Worm (Caenorhabditis elegans) whole organism, L1 larva: ENCODE measurements around the gene F13D11.4.

ENCODE experiments used
- C04F5.9 ChIP-seq: sonication (generic microtip); optimal IDR thresholded peaks from 2 replicates; lab custom pipeline; 2016; ENCODE audit warnings: missing genetic modification characterization, missing compliant biosample characterization
- C34B4.2 ChIP-seq: sonication (generic microtip); optimal IDR thresholded peaks from 2 replicates; lab custom pipeline; 2017; ENCODE audit warnings: mild to moderate bottlenecking, missing genetic modification characterization, missing compliant biosample characterization
- F16B12.6 ChIP-seq: fragments of 150-350 bp; optimal IDR thresholded peaks from 2 replicates; lab custom pipeline; 2014; ENCODE audit warnings: missing biosample characterization, missing genetic modification characterization
- Y116A8C.19 ChIP-seq: sonication (generic microtip); optimal IDR thresholded peaks from 2 replicates; lab custom pipeline; 2016; ENCODE audit warnings: missing compliant biosample characterization, missing genetic modification characterization, borderline replicate concordance
- aha-1 ChIP-seq: fragments of 150-350 bp; optimal IDR thresholded peaks from 2 replicates; lab custom pipeline; 2014; ENCODE audit warnings: missing biosample characterization, missing genetic modification characterization
- alr-1 ChIP-seq: fragments of 200-800 bp; sonication (Bioruptor generic); optimal IDR thresholded peaks from 2 replicates; lab custom pipeline; 2018; ENCODE audit warnings: borderline replicate concordance, mild to moderate bottlenecking, missing genetic modification characterization, missing compliant biosample characterization
- ceh-90 ChIP-seq: sonication (generic microtip); optimal IDR thresholded peaks from 2 replicates; lab custom pipeline; 2016; ENCODE audit warnings: missing genetic modification characterization, missing compliant biosample characterization
- ces-1 ChIP-seq: fragments of 150-350 bp; optimal IDR thresholded peaks from 2 replicates; lab custom pipeline; 2014; ENCODE audit warnings: missing biosample characterization, missing genetic modification reagents, missing genetic modification characterization
- dpl-1 ChIP-seq, 3 experiments: fragments of 150-350 bp in 2 of 3; sonication (generic microtip) in 1 of 3; optimal IDR thresholded peaks; 2 replicates each; lab custom pipeline; 2014 to 2017; ENCODE audit warnings: missing biosample characterization in 3 of 3, missing genetic modification characterization in 3 of 3, missing genetic modification reagents in 3 of 3
- efl-1 ChIP-seq, 4 experiments: fragments of 150-350 bp; optimal IDR thresholded peaks in 3 of 4; peaks in 1 of 4; 1 replicate in 1 of 4; 2 replicates in 3 of 4; lab custom pipeline; 2014; ENCODE audit warnings: missing biosample characterization in 2 of 4, missing genetic modification characterization in 2 of 4, missing genetic modification reagents in 2 of 4
- efl-3 ChIP-seq: fragments of 200-800 bp; sonication (Bioruptor generic); optimal IDR thresholded peaks from 2 replicates; lab custom pipeline; 2018; ENCODE audit warnings: mild to moderate bottlenecking, missing genetic modification characterization, missing compliant biosample characterization
- elt-3 ChIP-seq, 6 experiments: fragments of 150-350 bp in 1 of 6; sonication (generic microtip); optimal IDR thresholded peaks; 2 replicates each; lab custom pipeline; 2017 to 2018; ENCODE audit warnings: missing biosample characterization in 6 of 6, missing genetic modification characterization in 6 of 6, inconsistent platforms in 1 of 6
- ets-5 ChIP-seq: fragments of 200-800 bp; sonication (Bioruptor generic); IDR thresholded peaks from 2 replicates; pipeline ENCODE4 v1.3.6; 2022; ENCODE audit warnings: missing genetic modification characterization, missing compliant biosample characterization
- fkh-10 ChIP-seq: sonication (generic microtip); optimal IDR thresholded peaks from 2 replicates; lab custom pipeline; 2017; ENCODE audit warnings: missing biosample characterization, missing genetic modification reagents, missing genetic modification characterization
- fkh-8 ChIP-seq: sonication (generic microtip); optimal IDR thresholded peaks from 2 replicates; lab custom pipeline; 2016; ENCODE audit warnings: mild to moderate bottlenecking, missing genetic modification characterization, missing compliant biosample characterization
- fos-1 ChIP-seq: fragments of 150-350 bp; optimal IDR thresholded peaks from 2 replicates; lab custom pipeline; 2014; ENCODE audit warnings: missing biosample characterization, missing genetic modification characterization
- hpl-2 ChIP-seq: fragments of 150-350 bp; optimal IDR thresholded peaks from 2 replicates; lab custom pipeline; 2014; ENCODE audit warnings: missing biosample characterization, missing genetic modification reagents, missing genetic modification characterization
- isw-1 ChIP-seq: fragments of 200-800 bp; sonication (Bioruptor generic); IDR thresholded peaks from 2 replicates; pipeline ENCODE4 v1.3.6; 2022; ENCODE audit warnings: missing genetic modification characterization, missing compliant biosample characterization
- jun-1 ChIP-seq: fragments of 150-350 bp; optimal IDR thresholded peaks from 2 replicates; lab custom pipeline; 2014; ENCODE audit warnings: missing biosample characterization, missing genetic modification reagents, missing genetic modification characterization
- lin-14 ChIP-seq: fragments of 200-800 bp; sonication (Bioruptor generic); optimal IDR thresholded peaks from 2 replicates; lab custom pipeline; 2018; ENCODE audit warnings: mild to moderate bottlenecking, missing genetic modification characterization, moderate library complexity, missing compliant biosample characterization
- lir-3 ChIP-seq: sonication (generic microtip); optimal IDR thresholded peaks from 2 replicates; lab custom pipeline; 2016; ENCODE audit warnings: mild to moderate bottlenecking, missing genetic modification characterization, moderate library complexity, missing compliant biosample characterization; ENCODE audit not compliant: poor library complexity
- mab-9 ChIP-seq: fragments of 200-800 bp; sonication (Bioruptor generic); IDR thresholded peaks from 2 replicates; pipeline ENCODE4 v1.3.6; 2022; ENCODE audit warnings: missing genetic modification reagents, missing genetic modification characterization, missing compliant biosample characterization
- mef-2 ChIP-seq: fragments of 150-350 bp; optimal IDR thresholded peaks from 2 replicates; lab custom pipeline; 2014; ENCODE audit warnings: missing biosample characterization, missing genetic modification characterization
- nhr-11 ChIP-seq: fragments of 150-350 bp; optimal IDR thresholded peaks from 2 replicates; lab custom pipeline; 2014; ENCODE audit warnings: missing biosample characterization, missing genetic modification characterization
- nhr-19 ChIP-seq: fragments of 200-800 bp; sonication (Bioruptor generic); conservative IDR thresholded peaks from 2 replicates; pipeline ENCODE4 v1.3.6; 2022; ENCODE audit warnings: missing genetic modification characterization, missing compliant biosample characterization
- nhr-20 ChIP-seq: sonication (generic microtip); optimal IDR thresholded peaks from 2 replicates; lab custom pipeline; 2016; ENCODE audit warnings: mild to moderate bottlenecking, missing genetic modification characterization, missing compliant biosample characterization
- nhr-28 ChIP-seq: fragments of 150-350 bp; optimal IDR thresholded peaks from 2 replicates; lab custom pipeline; 2014; ENCODE audit warnings: missing biosample characterization, missing genetic modification characterization
- nhr-76 ChIP-seq: sonication (generic microtip); optimal IDR thresholded peaks from 2 replicates; lab custom pipeline; 2017; ENCODE audit warnings: missing biosample characterization, missing genetic modification characterization
- nhr-84 ChIP-seq: sonication (generic microtip); optimal IDR thresholded peaks from 2 replicates; lab custom pipeline; 2017; ENCODE audit warnings: missing biosample characterization, missing genetic modification characterization
- nhr-85 ChIP-seq: sonication (generic microtip); peaks from one replicate; lab custom pipeline; 2016; ENCODE audit warnings: missing genetic modification characterization, inconsistent platforms, missing compliant biosample characterization
- nhr-90 ChIP-seq: sonication (generic microtip); optimal IDR thresholded peaks from 2 replicates; lab custom pipeline; 2016; ENCODE audit warnings: mild to moderate bottlenecking, missing genetic modification characterization, missing compliant biosample characterization; ENCODE audit not compliant: poor library complexity
- pag-3 ChIP-seq: sonication (generic microtip); optimal IDR thresholded peaks from 2 replicates; lab custom pipeline; 2017; ENCODE audit warnings: missing genetic modification characterization, mild to moderate bottlenecking, missing compliant biosample characterization, antibody characterized with exemption, borderline replicate concordance; ENCODE audit not compliant: insufficient read depth
- pqm-1 ChIP-seq: sonication (generic microtip); optimal IDR thresholded peaks from 3 replicates; lab custom pipeline; 2017; ENCODE audit warnings: missing biosample characterization, missing genetic modification characterization
- rnt-1 ChIP-seq: sonication (generic microtip); optimal IDR thresholded peaks from 2 replicates; lab custom pipeline; 2016; ENCODE audit warnings: mild to moderate bottlenecking, missing genetic modification characterization, moderate library complexity, missing compliant biosample characterization
- snpc-4 ChIP-seq: fragments of 150-350 bp; optimal IDR thresholded peaks from 2 replicates; lab custom pipeline; 2014; ENCODE audit warnings: missing biosample characterization, missing genetic modification characterization
- snu-23 ChIP-seq: sonication (generic microtip); optimal IDR thresholded peaks from 2 replicates; lab custom pipeline; 2016; ENCODE audit warnings: missing genetic modification characterization, missing compliant biosample characterization
- sox-4 ChIP-seq: sonication (generic microtip); optimal IDR thresholded peaks from 2 replicates; lab custom pipeline; 2016; ENCODE audit warnings: missing genetic modification characterization, missing compliant biosample characterization
- unc-30 ChIP-seq: sonication (generic microtip); optimal IDR thresholded peaks from 2 replicates; lab custom pipeline; 2017; ENCODE audit warnings: missing biosample characterization, missing genetic modification characterization
- unc-62 ChIP-seq: fragments of 150-350 bp; optimal IDR thresholded peaks from 2 replicates; lab custom pipeline; 2014; ENCODE audit warnings: missing biosample characterization, missing genetic modification reagents, missing genetic modification characterization
- unc-86 ChIP-seq: sonication (generic microtip); optimal IDR thresholded peaks from 2 replicates; lab custom pipeline; 2016; ENCODE audit warnings: missing genetic modification characterization, missing compliant biosample characterization
- unc-98 ChIP-seq: fragments of 200-800 bp; sonication (Bioruptor generic); IDR thresholded peaks from 2 replicates; pipeline ENCODE4 v1.3.6; 2022; ENCODE audit warnings: missing genetic modification characterization, missing compliant biosample characterization
- vab-15 ChIP-seq: sonication (generic microtip); optimal IDR thresholded peaks from 2 replicates; lab custom pipeline; 2017; ENCODE audit warnings: missing genotype, mild to moderate bottlenecking, missing genetic modification characterization, missing compliant biosample characterization
- ztf-11 ChIP-seq, 2 experiments: sonication (generic microtip); optimal IDR thresholded peaks; 2 replicates each; lab custom pipeline; 2016 to 2017; ENCODE audit warnings: missing genetic modification characterization in 2 of 2, missing biosample characterization in 1 of 2, missing compliant biosample characterization in 1 of 2
- ztf-4 ChIP-seq: fragments of 150-350 bp; optimal IDR thresholded peaks from 2 replicates; lab custom pipeline; 2014; ENCODE audit warnings: missing biosample characterization, missing genetic modification characterization

F13D11.4 gene

DNA sequence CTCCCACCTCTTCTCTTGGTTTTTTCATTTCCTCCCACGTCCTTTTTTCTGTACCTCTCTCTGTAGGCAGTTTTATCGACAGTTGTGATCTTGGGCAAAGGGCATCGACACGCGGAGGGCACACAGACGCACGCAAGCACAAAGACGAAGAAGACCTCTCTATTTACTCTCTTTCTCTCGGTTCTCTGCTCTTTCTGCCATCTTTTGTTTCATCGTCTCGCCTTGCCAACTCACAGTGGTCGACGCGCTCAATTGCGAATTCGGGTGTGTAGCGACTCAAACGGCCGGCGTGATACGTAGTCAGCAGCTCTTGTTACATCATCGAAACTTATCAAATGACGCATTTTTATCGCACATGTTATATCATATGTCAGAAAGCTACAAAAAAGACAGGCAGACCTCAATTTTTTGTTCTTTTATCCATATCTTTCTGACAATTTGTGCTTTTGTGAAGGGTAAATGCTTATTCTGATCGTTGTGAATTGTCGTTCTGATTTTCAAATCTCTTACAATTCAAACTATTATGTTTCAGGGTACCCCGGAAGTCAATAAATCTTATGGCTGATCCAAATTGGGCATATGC, 6.5 kb upstream of the F13D11.4 start, which contains the start of gene puf-9 (continued):
- TF ChIP-seq Y116A8C.19 (tag; lab: Kevin White, UChicago) = no peak
- peak; percentile 74 to 100 (median 99) for TF ChIP-seq elt-3 (tag; optimal IDR thresholded peaks at IDR 0.05; lab: Kevin White, UChicago)
- peak; percentile 100 for TF ChIP-seq nhr-90
- no peak for TF ChIP-seq nhr-28 (tag; lab: Kevin White, UChicago)
- TF ChIP-seq C04F5.9 (tag; lab: Kevin White, UChicago) = peak; percentile 94
- peak; percentile 87 to 90 (median 88) for TF ChIP-seq dpl-1 (GFP tag; optimal IDR thresholded peaks at IDR 0.05; lab: Kevin White, UChicago)
- TF ChIP-seq jun-1 (tag; lab: Kevin White, UChicago) = peak; percentile 99
- TF ChIP-seq unc-30 = no peak
- peak; percentile 96 for TF ChIP-seq nhr-11
- peak; percentile 100 for TF ChIP-seq hpl-2
- peak; percentile 98 for TF ChIP-seq fos-1 (tag; lab: Kevin White, UChicago)
- no peak for TF ChIP-seq ets-5
- TF ChIP-seq vab-15 (tag; lab: Kevin White, UChicago) = peak; percentile 98
- TF ChIP-seq ztf-4 (tag; lab: Kevin White, UChicago) = peak; percentile 99
- TF ChIP-seq nhr-19 (GFP tag; lab: Robert Waterston, UW) = peak; percentile 100
- TF ChIP-seq pag-3 = peak; percentile 84
- TF ChIP-seq nhr-85 (tag; lab: Kevin White, UChicago) = peak; percentile 100
- TF ChIP-seq ces-1 (GFP tag; lab: Kevin White, UChicago) = no peak
- TF ChIP-seq efl-1 (optimal IDR thresholded peaks at IDR 0.05; lab: Kevin White, UChicago) = peak; percentile 92 to 96
- peak; percentile 80 to 99 for TF ChIP-seq efl-1 (GFP tag; optimal IDR thresholded peaks at IDR 0.05 in 1 of 2; lab: Kevin White, UChicago)
- peak; percentile 75 for TF ChIP-seq efl-3
- TF ChIP-seq snpc-4 (tag; lab: Kevin White, UChicago) = peak; percentile 91
- TF ChIP-seq unc-98 (GFP tag; lab: Robert Waterston, UW) = peak; percentile 83
- TF ChIP-seq nhr-20 (tag; lab: Kevin White, UChicago) = peak; percentile 100
- TF ChIP-seq isw-1 (GFP tag; lab: Robert Waterston, UW) = peak; percentile 98
- TF ChIP-seq mab-9 (GFP tag; lab: Robert Waterston, UW) = peak; percentile 92
- peak; percentile 99 for TF ChIP-seq fkh-10 (GFP tag; lab: Kevin White, UChicago)
- TF ChIP-seq mef-2 (tag; lab: Kevin White, UChicago) = peak; percentile 83
- TF ChIP-seq unc-86 (tag; lab: Kevin White, UChicago) = peak; percentile 99
- TF ChIP-seq ztf-11 (tag; optimal IDR thresholded peaks at IDR 0.05; lab: Kevin White, UChicago) = peak in 1 of 2 experiments; percentile 97
- no peak for TF ChIP-seq alr-1 (tag; lab: Kevin White, UChicago)
- no peak for TF ChIP-seq ceh-90 (tag; lab: Kevin White, UChicago)
- TF ChIP-seq unc-62 (GFP tag; lab: Kevin White, UChicago) = peak; percentile 84
- peak; percentile 97 for TF ChIP-seq aha-1 (tag; lab: Kevin White, UChicago)
- peak; percentile 60 for TF ChIP-seq F16B12.6 (tag; lab: Kevin White, UChicago)
- peak; percentile 100 for TF ChIP-seq snu-23
- no peak for TF ChIP-seq pqm-1 (tag; lab: Kevin White, UChicago)
- peak; percentile 94 for TF ChIP-seq sox-4
- TF ChIP-seq nhr-76 = peak; percentile 88
- TF ChIP-seq lir-3 (tag; lab: Kevin White, UChicago) = peak; percentile 90
- no peak for TF ChIP-seq nhr-84 (tag; lab: Kevin White, UChicago)
- TF ChIP-seq lin-14 (GFP tag; lab: Kevin White, UChicago) = peak; percentile 100
- peak; percentile 98 for TF ChIP-seq rnt-1 (tag; lab: Kevin White, UChicago)
- peak; percentile 79 for TF ChIP-seq C34B4.2 (tag; lab: Kevin White, UChicago)
- TF ChIP-seq fkh-8 (tag; lab: Kevin White, UChicago) = peak; percentile 100
